Fruit fly (Drosophila melanogaster) whole organism, embryonic: ENCODE results near the gene AstA-R1.

ENCODE experiments used
- Aef1 ChIP-seq: fragments of 200-800 bp; sonication (Bioruptor generic); IDR thresholded peaks from 3 replicates; pipeline ENCODE4 v1.3.6; 2022; ENCODE audit warnings: missing biosample characterization, missing genetic modification characterization
- C15 ChIP-seq: fragments of 200-800 bp; sonication (Bioruptor generic); IDR thresholded peaks from 3 replicates; pipeline ENCODE4 v1.3.6; 2022; ENCODE audit warnings: missing biosample characterization, missing genetic modification characterization
- CG10209 ChIP-seq: fragments of 200-800 bp; sonication (Bioruptor generic); optimal IDR thresholded peaks from 3 replicates; lab custom pipeline; 2017; ENCODE audit warnings: missing biosample characterization, mild to moderate bottlenecking, missing genetic modification characterization, missing genetic modification reagents
- CG10274 ChIP-seq: fragments of 200-800 bp; sonication (Bioruptor generic); optimal IDR thresholded peaks from 3 replicates; lab custom pipeline; 2017; ENCODE audit warnings: missing biosample characterization, mild to moderate bottlenecking, missing genetic modification characterization
- CG10366 ChIP-seq: fragments of 200-800 bp; sonication (Bioruptor generic); IDR thresholded peaks from 2 replicates; pipeline ENCODE4 v1.3.6; 2022; ENCODE audit warnings: missing biosample characterization, missing genetic modification characterization
- CG11560 ChIP-seq: fragments of 200-800 bp; sonication (Bioruptor generic); IDR thresholded peaks from 3 replicates; pipeline ENCODE4 v1.3.6; 2022; ENCODE audit warnings: missing biosample characterization, missing genetic modification characterization
- CG13287 ChIP-seq: fragments of 200-800 bp; sonication (Bioruptor generic); IDR thresholded peaks from 2 replicates; pipeline ENCODE4 v1.3.6; 2022; ENCODE audit warnings: missing biosample characterization, missing genetic modification characterization; ENCODE audit not compliant: partially characterized antibody
- CG15073 ChIP-seq: fragments of 200-800 bp; sonication (Bioruptor generic); optimal IDR thresholded peaks from 2 replicates; lab custom pipeline; 2016; ENCODE audit warnings: missing biosample characterization, missing genetic modification characterization
- CG1602 ChIP-seq: fragments of 200-800 bp; sonication (Bioruptor generic); optimal IDR thresholded peaks from 3 replicates; lab custom pipeline; 2016; ENCODE audit warnings: missing biosample characterization, missing genetic modification characterization
- CG17385 ChIP-seq: fragments of 200-800 bp; sonication (Bioruptor generic); optimal IDR thresholded peaks from 3 replicates; lab custom pipeline; 2018; ENCODE audit warnings: missing biosample characterization, mild to moderate bottlenecking, missing genetic modification characterization
- CG1792 ChIP-seq: fragments of 200-800 bp; sonication (Bioruptor generic); optimal IDR thresholded peaks from 2 replicates; lab custom pipeline; 2016; ENCODE audit warnings: missing biosample characterization, missing genetic modification characterization
- CG2116 ChIP-seq: fragments of 200-800 bp; sonication (Bioruptor generic); optimal IDR thresholded peaks from 3 replicates; lab custom pipeline; 2018; ENCODE audit warnings: missing biosample characterization, mild to moderate bottlenecking, missing genetic modification characterization
- CG2202 ChIP-seq: fragments of 200-800 bp; sonication (Bioruptor generic); optimal IDR thresholded peaks from 2 replicates; lab custom pipeline; 2018; ENCODE audit warnings: missing biosample characterization, mild to moderate bottlenecking, missing genetic modification characterization
- CG30020 ChIP-seq: fragments of 200-800 bp; optimal IDR thresholded peaks from 2 replicates; lab custom pipeline; 2019; ENCODE audit warnings: missing biosample characterization, mild to moderate bottlenecking, missing genetic modification characterization, moderate library complexity
- CG31365 ChIP-seq: fragments of 200-800 bp; sonication (Bioruptor generic); optimal IDR thresholded peaks from 2 replicates; lab custom pipeline; 2018; ENCODE audit warnings: missing biosample characterization, mild to moderate bottlenecking, missing genetic modification characterization
- CG3847 ChIP-seq: fragments of 200-800 bp; sonication (Bioruptor generic); IDR thresholded peaks from 2 replicates; pipeline ENCODE4 v1.3.6; 2022; ENCODE audit warnings: missing biosample characterization, missing genetic modification characterization
- CG4854 ChIP-seq: fragments of 200-800 bp; sonication (Bioruptor generic); optimal IDR thresholded peaks from 2 replicates; lab custom pipeline; 2016; ENCODE audit warnings: missing biosample characterization, missing genetic modification characterization, inconsistent platforms
- CG5180 ChIP-seq: fragments of 200-800 bp; sonication (Bioruptor generic); optimal IDR thresholded peaks from 3 replicates; lab custom pipeline; 2017; ENCODE audit warnings: missing biosample characterization, missing genetic modification characterization, mild to moderate bottlenecking, moderate library complexity, missing genetic modification reagents
- CG5953 ChIP-seq: fragments of 200-800 bp; sonication (Bioruptor generic); IDR thresholded peaks from 2 replicates; pipeline ENCODE4 v1.3.6; 2022; ENCODE audit warnings: missing biosample characterization, missing genetic modification characterization
- CG8478 ChIP-seq: fragments of >200 bp; optimal IDR thresholded peaks from 2 replicates; lab custom pipeline; 2018
- Camta ChIP-seq: fragments of 200-800 bp; sonication (Bioruptor generic); optimal IDR thresholded peaks from 2 replicates; lab custom pipeline; 2016; ENCODE audit warnings: missing biosample characterization, missing genetic modification characterization
- CrebB ChIP-seq: fragments of 200-800 bp; sonication (Bioruptor generic); optimal IDR thresholded peaks from 3 replicates; lab custom pipeline; 2018; ENCODE audit warnings: missing biosample characterization, mild to moderate bottlenecking, missing genetic modification characterization
- D19B ChIP-seq: fragments of 200-800 bp; sonication (Bioruptor generic); optimal IDR thresholded peaks from 2 replicates; lab custom pipeline; 2017; ENCODE audit warnings: missing biosample characterization, mild to moderate bottlenecking, missing genetic modification characterization
- Hr78 ChIP-seq, 2 experiments: fragments of 200-800 bp in 1 of 2; fragments of >200 bp in 1 of 2; sonication (Bioruptor generic) in 1 of 2; optimal IDR thresholded peaks; 2 replicates each; lab custom pipeline; 2017 to 2019; ENCODE audit warnings: missing biosample characterization in 2 of 2, missing genetic modification characterization in 2 of 2, mild to moderate bottlenecking in 1 of 2, moderate library complexity in 1 of 2
- NK7.1 ChIP-seq: fragments of 200-800 bp; sonication (Bioruptor generic); optimal IDR thresholded peaks from 3 replicates; lab custom pipeline; 2016; ENCODE audit warnings: missing biosample characterization, missing genetic modification characterization
- Neu2 ChIP-seq: fragments of 200-800 bp; sonication (Bioruptor generic); optimal IDR thresholded peaks from 3 replicates; lab custom pipeline; 2016; ENCODE audit warnings: missing biosample characterization, missing genetic modification characterization, borderline replicate concordance
- Ptx1 ChIP-seq: fragments of 200-800 bp; sonication (Bioruptor generic); IDR thresholded peaks from 2 replicates; pipeline ENCODE4 v1.3.6; 2022; ENCODE audit warnings: missing biosample characterization, missing genetic modification characterization
- Sox100B ChIP-seq: fragments of 200-800 bp; sonication (Bioruptor generic); optimal IDR thresholded peaks from 3 replicates; lab custom pipeline; 2018; ENCODE audit warnings: missing biosample characterization, mild to moderate bottlenecking, missing genetic modification characterization
- Usf ChIP-seq: fragments of 200-800 bp; sonication (Bioruptor generic); optimal IDR thresholded peaks from 2 replicates; lab custom pipeline; 2017; ENCODE audit warnings: missing genotype, missing biosample characterization, missing genetic modification characterization
- abd-A ChIP-seq: fragments of 200-800 bp; sonication (Bioruptor generic); optimal IDR thresholded peaks from 3 replicates; lab custom pipeline; 2019; ENCODE audit warnings: missing biosample characterization, mild to moderate bottlenecking, missing genetic modification characterization, moderate library complexity
- ato ChIP-seq: fragments of 200-800 bp; sonication (Bioruptor generic); IDR thresholded peaks from 2 replicates; pipeline ENCODE4 v1.3.6; 2022; ENCODE audit warnings: missing biosample characterization, missing genetic modification characterization; ENCODE audit not compliant: partially characterized antibody
- bbx ChIP-seq: fragments of 200-800 bp; sonication (Bioruptor generic); IDR thresholded peaks from 2 replicates; pipeline ENCODE4 v1.3.6; 2022; ENCODE audit warnings: missing biosample characterization, missing genetic modification characterization; ENCODE audit not compliant: partially characterized antibody
- cad ChIP-seq: fragments of >200 bp; optimal IDR thresholded peaks from 2 replicates; lab custom pipeline; 2017; ENCODE audit warnings: missing biosample characterization, missing genetic modification characterization
- cas ChIP-seq: fragments of 200-800 bp; sonication (Bioruptor generic); IDR thresholded peaks from 2 replicates; pipeline ENCODE4 v1.3.6; 2022; ENCODE audit warnings: missing biosample characterization, missing genetic modification characterization
- crol ChIP-seq: fragments of 200-800 bp; sonication (Bioruptor generic); IDR thresholded peaks from 2 replicates; pipeline ENCODE4 v1.3.6; 2022; ENCODE audit warnings: missing biosample characterization, missing genetic modification characterization
- dmrt99B ChIP-seq: fragments of 200-800 bp; sonication (Bioruptor generic); optimal IDR thresholded peaks from 2 replicates; lab custom pipeline; 2018; ENCODE audit warnings: missing biosample characterization, mild to moderate bottlenecking, missing genetic modification characterization, moderate library complexity
- dpn ChIP-seq, 2 experiments: fragments of 200-800 bp; sonication (Bioruptor generic); optimal IDR thresholded peaks; 3 replicates each; lab custom pipeline; 2016; ENCODE audit warnings: missing biosample characterization in 2 of 2, missing genetic modification characterization in 2 of 2
- eyg ChIP-seq: fragments of 200-800 bp; sonication (Bioruptor generic); optimal IDR thresholded peaks from 3 replicates; lab custom pipeline; 2016; ENCODE audit warnings: missing biosample characterization, missing genetic modification characterization
- fd96Cb ChIP-seq: fragments of 200-800 bp; sonication (Bioruptor generic); optimal IDR thresholded peaks from 2 replicates; lab custom pipeline; 2018; ENCODE audit warnings: missing biosample characterization, mild to moderate bottlenecking, missing genetic modification characterization, moderate library complexity
- hb ChIP-seq: fragments of 200-800 bp; sonication (Bioruptor generic); IDR thresholded peaks from 3 replicates; pipeline ENCODE4 v1.3.6; 2022; ENCODE audit warnings: missing biosample characterization, missing genetic modification characterization; ENCODE audit not compliant: partially characterized antibody
- hbn ChIP-seq: fragments of 200-800 bp; sonication (Bioruptor generic); IDR thresholded peaks from 2 replicates; pipeline ENCODE4 v1.3.6; 2022; ENCODE audit warnings: missing biosample characterization, missing genetic modification characterization; ENCODE audit not compliant: partially characterized antibody
- otp ChIP-seq: fragments of 200-800 bp; sonication (Bioruptor generic); IDR thresholded peaks from 3 replicates; pipeline ENCODE4, ENCODE4 v1.3.6; 2022; ENCODE audit warnings: missing biosample characterization, missing genetic modification characterization
- p53 ChIP-seq: fragments of 200-800 bp; sonication (Bioruptor generic); optimal IDR thresholded peaks from 2 replicates; lab custom pipeline; 2016; ENCODE audit warnings: missing biosample characterization, missing genetic modification characterization
- pb ChIP-seq: fragments of 200-800 bp; sonication (Bioruptor generic); optimal IDR thresholded peaks from 3 replicates; lab custom pipeline; 2016; ENCODE audit warnings: missing biosample characterization, missing genetic modification characterization
- pita ChIP-seq: fragments of 200-800 bp; sonication (Bioruptor generic); optimal IDR thresholded peaks from 2 replicates; lab custom pipeline; 2017; ENCODE audit warnings: missing biosample characterization, mild to moderate bottlenecking, missing genetic modification characterization
- sens ChIP-seq: fragments of 200-800 bp; sonication (Bioruptor generic); peaks from one replicate; lab custom pipeline; 2016; ENCODE audit warnings: missing biosample characterization, missing genetic modification characterization
- sima ChIP-seq: fragments of 200-800 bp; sonication (Bioruptor generic); optimal IDR thresholded peaks from 2 replicates; lab custom pipeline; 2016; ENCODE audit warnings: missing biosample characterization, missing genetic modification characterization
- tll ChIP-seq, 2 experiments: fragments of 200-800 bp in 1 of 2; fragments of >200 bp in 1 of 2; sonication (Bioruptor generic) in 1 of 2; optimal IDR thresholded peaks; 2 replicates each; lab custom pipeline; 2017 to 2019; ENCODE audit warnings: missing biosample characterization in 2 of 2, missing genetic modification characterization in 2 of 2, mild to moderate bottlenecking in 1 of 2, moderate library complexity in 1 of 2
- tx ChIP-seq: fragments of 200-800 bp; sonication (Bioruptor generic); optimal IDR thresholded peaks from 2 replicates; lab custom pipeline; 2016; ENCODE audit warnings: missing biosample characterization, missing genetic modification characterization

AstA-R1 gene

DNA sequence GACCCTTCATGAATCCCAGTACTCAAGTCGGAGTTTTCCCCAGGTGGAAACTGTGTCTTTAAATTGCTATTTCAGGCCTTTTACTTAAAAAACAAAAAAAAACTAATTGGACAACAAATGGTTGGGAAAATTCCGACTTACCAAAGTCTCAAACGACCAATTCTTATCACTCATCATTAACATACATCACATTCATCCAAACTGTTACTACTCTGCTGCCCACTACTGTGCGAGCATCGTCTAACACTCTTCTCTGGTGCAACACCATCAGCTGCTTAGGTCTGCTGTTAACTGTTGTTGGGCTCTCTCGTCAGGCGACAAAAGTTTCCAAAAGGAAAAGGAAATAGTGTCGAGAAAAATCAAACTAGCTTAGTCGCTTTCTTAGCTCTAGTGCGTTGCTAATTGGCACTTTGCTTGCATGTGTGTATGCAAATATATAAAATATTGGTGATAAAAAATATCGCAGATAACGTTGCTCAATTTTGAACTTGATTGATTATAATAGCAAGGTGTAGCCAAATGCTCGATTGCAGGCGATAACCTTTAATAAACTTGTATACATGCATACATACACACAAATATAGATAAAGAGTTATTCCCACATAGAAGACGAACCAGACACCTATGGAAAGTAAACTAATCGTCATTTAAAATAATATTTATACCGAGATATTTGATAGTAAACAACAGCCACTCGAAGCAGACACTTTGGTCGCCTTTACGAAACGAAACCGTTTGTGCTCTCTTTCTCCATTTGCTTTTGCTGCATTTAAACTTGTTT, 119.8 kb downstream of the AstA-R1 start (continued):
- TF ChIP-seq Hr78 (GFP tag; optimal IDR thresholded peaks at IDR 0.05; lab: Kevin White, UChicago) (peak in 1 of 2 experiments; percentile 85), p53 (GFP tag; lab: Kevin White, UChicago) (no peak), CG31365 (tag; lab: Kevin White, UChicago) (no peak), tll (GFP tag; optimal IDR thresholded peaks at IDR 0.05; lab: Kevin White, UChicago) (no peak), bbx (GFP tag; lab: Robert Waterston, UW) (no peak), CG5953 (no peak), sens (peak; percentile 96), eyg (GFP tag; lab: Kevin White, UChicago) (no peak), tx (GFP tag; lab: Kevin White, UChicago) (no peak), dpn (GFP tag; optimal IDR thresholded peaks at IDR 0.05; lab: Kevin White, UChicago) (peak; percentile 4 to 31), CG15073 (peak; percentile 72), CG10274 (no peak), dmrt99B (peak; percentile 75), CG2202 (tag; lab: Kevin White, UChicago) (peak; percentile 41), CG2116 (peak; percentile 23), CG1602 (GFP tag; lab: Kevin White, UChicago) (peak; percentile 40), CG13287 (GFP tag; lab: Robert Waterston, UW) (no peak), C15 (GFP tag; lab: Robert Waterston, UW) (no peak), otp (no peak), CG17385 (GFP tag; lab: Kevin White, UChicago) (peak; percentile 29), Sox100B (GFP tag; lab: Kevin White, UChicago) (peak; percentile 83), cad (GFP tag; lab: Kevin White, UChicago) (no peak), Usf (no peak), CG3847 (GFP tag; lab: Robert Waterston, UW) (no peak), hbn (GFP tag; lab: Robert Waterston, UW) (no peak), D19B (no peak), CG30020 (peak; percentile 11), CG10366 (GFP tag; lab: Robert Waterston, UW) (peak; percentile 32; the same call in 1 of the 2 replicates), ato (GFP tag; lab: Robert Waterston, UW) (no peak), Aef1 (GFP tag; lab: Robert Waterston, UW) (no peak), cas (no peak), pita (GFP tag; lab: Kevin White, UChicago) (no peak), Camta (GFP tag; lab: Kevin White, UChicago) (peak; percentile 47), CG10209 (peak; percentile 60), hb (GFP tag; lab: Robert Waterston, UW) (no peak), CG5180 (GFP tag; lab: Kevin White, UChicago) (peak; percentile 66), CG4854 (peak; percentile 15), CG1792 (GFP tag; lab: Kevin White, UChicago) (no peak), abd-A (no peak), CrebB (tag; lab: Kevin White, UChicago) (no peak), crol (GFP tag; lab: Robert Waterston, UW) (no peak), sima (GFP tag; lab: Kevin White, UChicago) (no peak), CG8478 (lab: Kevin White, UChicago) (no peak), fd96Cb (peak; percentile 57), Neu2 (no peak), CG11560 (tag; lab: Robert Waterston, UW) (no peak), NK7.1 (GFP tag; lab: Kevin White, UChicago) (peak; percentile 16), pb (GFP tag; lab: Kevin White, UChicago) (no peak), Ptx1 (GFP tag; lab: Robert Waterston, UW) (peak; percentile 52; the same call in 1 of the 2 replicates)
